Worm (Caenorhabditis elegans) whole organism, L3 larva: Measurements from ENCODE around the gene nep-17.

Experiments
- elt-2 ChIP-seq: sonication (generic microtip); optimal IDR thresholded peaks from 2 replicates; lab custom pipeline; 2016; ENCODE audit warnings: missing genetic modification reagents, mild to moderate bottlenecking, missing genetic modification characterization, missing compliant biosample characterization
- fos-1 ChIP-seq: fragments of 150-350 bp; optimal IDR thresholded peaks from 2 replicates; lab custom pipeline; 2014; ENCODE audit warnings: missing biosample characterization, missing genetic modification characterization

DNA sequence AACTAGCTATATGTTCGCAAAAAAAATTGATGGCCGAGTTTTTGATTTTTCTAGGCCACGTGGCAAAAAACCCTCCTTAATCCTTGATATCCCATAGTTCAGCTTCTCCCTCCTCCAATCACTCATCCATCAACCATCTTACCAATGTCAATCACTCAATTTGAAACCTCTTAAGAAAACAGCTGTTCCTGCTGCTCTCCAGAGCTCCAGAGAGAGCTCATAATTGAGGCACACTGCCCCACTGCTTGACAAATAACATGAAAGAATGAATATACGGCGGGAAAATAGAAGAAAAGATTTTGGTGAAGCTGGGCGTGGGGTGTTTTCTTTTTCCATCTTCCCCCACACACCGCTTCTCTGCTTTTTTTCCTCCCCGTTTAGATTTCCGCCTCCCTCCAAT lies 7.0 kb upstream of the nep-17 start:
- TF ChIP-seq elt-2 (tag; lab: Kevin White, UChicago) (no peak), fos-1 (no peak)
